Fruit fly (Drosophila melanogaster) whole organism, embryonic: ENCODE measurements around the gene tst.

Source experiments
- Antp ChIP-seq: fragments of 200-800 bp; sonication (Bioruptor generic); optimal IDR thresholded peaks from 3 replicates; lab custom pipeline; 2016; ENCODE audit warnings: missing biosample characterization, missing genetic modification characterization
- BtbVII ChIP-seq: fragments of 200-800 bp; sonication (Bioruptor generic); optimal IDR thresholded peaks from 3 replicates; lab custom pipeline; 2017; ENCODE audit warnings: missing biosample characterization, mild to moderate bottlenecking, missing genetic modification characterization
- CG10366 ChIP-seq: fragments of 200-800 bp; sonication (Bioruptor generic); IDR thresholded peaks from 2 replicates; pipeline ENCODE4 v1.3.6; 2022; ENCODE audit warnings: missing biosample characterization, missing genetic modification characterization
- CG10462 ChIP-seq: fragments of 200-800 bp; sonication (Bioruptor generic); optimal IDR thresholded peaks from 2 replicates; lab custom pipeline; 2016; ENCODE audit warnings: missing biosample characterization, missing genetic modification characterization
- CG10565 ChIP-seq: fragments of 200-800 bp; sonication (Bioruptor generic); optimal IDR thresholded peaks from 3 replicates; lab custom pipeline; 2016; ENCODE audit warnings: missing biosample characterization, mild to moderate bottlenecking, missing genetic modification characterization
- CG11504 ChIP-seq: fragments of 200-800 bp; sonication (Bioruptor generic); optimal IDR thresholded peaks from 3 replicates; lab custom pipeline; 2019; ENCODE audit warnings: missing biosample characterization, mild to moderate bottlenecking, missing genetic modification characterization, moderate library complexity
- CG12391 ChIP-seq: fragments of 200-800 bp; sonication (Bioruptor generic); optimal IDR thresholded peaks from 3 replicates; lab custom pipeline; 2018; ENCODE audit warnings: missing biosample characterization, mild to moderate bottlenecking, missing genetic modification characterization, moderate library complexity
- CG13775 ChIP-seq: fragments of 200-800 bp; sonication (Bioruptor generic); optimal IDR thresholded peaks from 3 replicates; lab custom pipeline; 2017; ENCODE audit warnings: missing biosample characterization, mild to moderate bottlenecking, missing genetic modification characterization
- CG14710 ChIP-seq: fragments of 200-800 bp; sonication (Bioruptor generic); optimal IDR thresholded peaks from 3 replicates; lab custom pipeline; 2019; ENCODE audit warnings: missing biosample characterization, mild to moderate bottlenecking, missing genetic modification characterization, moderate library complexity
- CG15514 ChIP-seq: fragments of 200-800 bp; sonication (Bioruptor generic); optimal IDR thresholded peaks from 3 replicates; lab custom pipeline; 2017; ENCODE audit warnings: missing biosample characterization, missing genetic modification characterization, mild to moderate bottlenecking, moderate library complexity, missing genetic modification reagents
- CG16815 ChIP-seq: fragments of 200-800 bp; sonication (Bioruptor generic); optimal IDR thresholded peaks from 3 replicates; lab custom pipeline; 2017; ENCODE audit warnings: missing biosample characterization, mild to moderate bottlenecking, missing genetic modification characterization
- CG2875 ChIP-seq: fragments of 200-800 bp; sonication (Bioruptor generic); optimal IDR thresholded peaks from 2 replicates; lab custom pipeline; 2017; ENCODE audit warnings: missing biosample characterization, mild to moderate bottlenecking, missing genetic modification characterization, missing genetic modification reagents
- CG30020 ChIP-seq: fragments of 200-800 bp; optimal IDR thresholded peaks from 2 replicates; lab custom pipeline; 2019; ENCODE audit warnings: missing biosample characterization, mild to moderate bottlenecking, missing genetic modification characterization, moderate library complexity
- CG34376 ChIP-seq: fragments of 200-800 bp; sonication (Bioruptor generic); optimal IDR thresholded peaks from 2 replicates; lab custom pipeline; 2018; ENCODE audit warnings: missing biosample characterization, mild to moderate bottlenecking, missing genetic modification characterization
- CG3995 ChIP-seq: fragments of 200-800 bp; sonication (Bioruptor generic); optimal IDR thresholded peaks from 3 replicates; lab custom pipeline; 2016; ENCODE audit warnings: missing biosample characterization, missing genetic modification characterization
- CG6654 ChIP-seq: fragments of 200-800 bp; sonication (Bioruptor generic); optimal IDR thresholded peaks from 2 replicates; lab custom pipeline; 2017; ENCODE audit warnings: missing biosample characterization, mild to moderate bottlenecking, missing genetic modification characterization
- CG6765 ChIP-seq: fragments of 200-800 bp; sonication (Bioruptor generic); optimal IDR thresholded peaks from 3 replicates; lab custom pipeline; 2017; ENCODE audit warnings: missing biosample characterization, mild to moderate bottlenecking, missing genetic modification characterization
- CG6813 ChIP-seq: fragments of 200-800 bp; sonication (Bioruptor generic); optimal IDR thresholded peaks from 2 replicates; lab custom pipeline; 2017; ENCODE audit warnings: missing biosample characterization, missing genetic modification characterization, mild to moderate bottlenecking, moderate library complexity, missing genetic modification reagents
- CG9876 ChIP-seq: fragments of 200-800 bp; sonication (Bioruptor generic); optimal IDR thresholded peaks from 2 replicates; lab custom pipeline; 2016; ENCODE audit warnings: missing biosample characterization, missing genetic modification characterization
- Dad ChIP-seq: fragments of 200-800 bp; sonication (Bioruptor generic); optimal IDR thresholded peaks from 3 replicates; lab custom pipeline; 2016; ENCODE audit warnings: missing biosample characterization, missing genetic modification characterization
- Dp ChIP-seq: fragments of 200-800 bp; sonication (Bioruptor generic); optimal IDR thresholded peaks from 2 replicates; lab custom pipeline; 2018; ENCODE audit warnings: missing biosample characterization, mild to moderate bottlenecking, missing genetic modification characterization, moderate library complexity
- Fer3 ChIP-seq: fragments of 200-800 bp; sonication (Bioruptor generic); optimal IDR thresholded peaks from 2 replicates; lab custom pipeline; 2018; ENCODE audit warnings: missing biosample characterization, mild to moderate bottlenecking, missing genetic modification characterization, moderate library complexity
- Hey ChIP-seq: fragments of 200-800 bp; sonication (Bioruptor generic); optimal IDR thresholded peaks from 3 replicates; lab custom pipeline; 2018; ENCODE audit warnings: missing biosample characterization, mild to moderate bottlenecking, missing genetic modification characterization
- HmgZ ChIP-seq: fragments of 200-800 bp; sonication (Bioruptor generic); optimal IDR thresholded peaks from 2 replicates; lab custom pipeline; 2018; ENCODE audit warnings: missing biosample characterization, mild to moderate bottlenecking, missing genetic modification characterization
- Hr78 ChIP-seq, 2 experiments: fragments of 200-800 bp in 1 of 2; fragments of >200 bp in 1 of 2; sonication (Bioruptor generic) in 1 of 2; optimal IDR thresholded peaks; 2 replicates each; lab custom pipeline; 2017 to 2019; ENCODE audit warnings: missing biosample characterization in 2 of 2, missing genetic modification characterization in 2 of 2, mild to moderate bottlenecking in 1 of 2, moderate library complexity in 1 of 2
- MESR4 ChIP-seq: fragments of 200-800 bp; sonication (Bioruptor generic); optimal IDR thresholded peaks from 2 replicates; lab custom pipeline; 2018; ENCODE audit warnings: missing biosample characterization, mild to moderate bottlenecking, missing genetic modification characterization, moderate library complexity
- Nf-YA ChIP-seq: fragments of 200-800 bp; sonication (Bioruptor generic); IDR thresholded peaks from 2 replicates; pipeline ENCODE4 v1.3.6; 2022; ENCODE audit warnings: missing biosample characterization, missing genetic modification characterization
- PHDP ChIP-seq: fragments of 200-800 bp; sonication (Bioruptor generic); optimal IDR thresholded peaks from 3 replicates; lab custom pipeline; 2018; ENCODE audit warnings: missing biosample characterization, mild to moderate bottlenecking, missing genetic modification characterization, moderate library complexity
- Ptx1 ChIP-seq: fragments of 200-800 bp; sonication (Bioruptor generic); IDR thresholded peaks from 2 replicates; pipeline ENCODE4 v1.3.6; 2022; ENCODE audit warnings: missing biosample characterization, missing genetic modification characterization
- Rx ChIP-seq: fragments of 200-800 bp; sonication (Bioruptor generic); IDR thresholded peaks from 2 replicates; pipeline ENCODE4 v1.3.6; 2022; ENCODE audit warnings: missing biosample characterization, missing genetic modification characterization
- Tbp ChIP-seq: fragments of >200 bp; optimal IDR thresholded peaks from 2 replicates; lab custom pipeline; 2018; ENCODE audit warnings: missing biosample characterization, missing genetic modification characterization
- bigmax ChIP-seq: fragments of 200-800 bp; sonication (Bioruptor generic); optimal IDR thresholded peaks from 2 replicates; lab custom pipeline; 2018; ENCODE audit warnings: missing biosample characterization, mild to moderate bottlenecking, missing genetic modification characterization
- btn ChIP-seq: fragments of 200-800 bp; sonication (Bioruptor generic); optimal IDR thresholded peaks from 2 replicates; lab custom pipeline; 2016; ENCODE audit warnings: missing biosample characterization, missing genetic modification characterization
- cad ChIP-seq: fragments of >200 bp; optimal IDR thresholded peaks from 2 replicates; lab custom pipeline; 2017; ENCODE audit warnings: missing biosample characterization, missing genetic modification characterization
- cato ChIP-seq: fragments of 200-800 bp; sonication (Bioruptor generic); optimal IDR thresholded peaks from 2 replicates; lab custom pipeline; 2016; ENCODE audit warnings: missing biosample characterization, missing genetic modification characterization, borderline replicate concordance
- caup ChIP-seq: fragments of 200-800 bp; sonication (Bioruptor generic); optimal IDR thresholded peaks from 3 replicates; lab custom pipeline; 2017; ENCODE audit warnings: missing biosample characterization, mild to moderate bottlenecking, missing genetic modification characterization, moderate library complexity; ENCODE audit not compliant: severe bottlenecking
- ftz-f1 ChIP-seq: fragments of 200-800 bp; sonication (Bioruptor generic); optimal IDR thresholded peaks from 2 replicates; lab custom pipeline; 2016; ENCODE audit warnings: missing biosample characterization, missing genetic modification characterization
- gsb-n ChIP-seq: fragments of 200-800 bp; sonication (Bioruptor generic); optimal IDR thresholded peaks from 3 replicates; lab custom pipeline; 2018; ENCODE audit warnings: missing biosample characterization, mild to moderate bottlenecking, missing genetic modification characterization
- gt ChIP-seq: fragments of 200-800 bp; sonication (Bioruptor generic); IDR thresholded peaks from 2 replicates; pipeline ENCODE4 v1.3.6; 2022; ENCODE audit warnings: missing biosample characterization, missing genetic modification characterization
- jumu ChIP-seq: fragments of 200-800 bp; sonication (Bioruptor generic); optimal IDR thresholded peaks from 3 replicates; lab custom pipeline; 2016; ENCODE audit warnings: missing biosample characterization, missing genetic modification characterization
- mam ChIP-seq: fragments of 200-800 bp; sonication (Bioruptor generic); optimal IDR thresholded peaks from 3 replicates; lab custom pipeline; 2016; ENCODE audit warnings: missing biosample characterization, missing genetic modification characterization
- otp ChIP-seq: fragments of 200-800 bp; sonication (Bioruptor generic); IDR thresholded peaks from 3 replicates; pipeline ENCODE4, ENCODE4 v1.3.6; 2022; ENCODE audit warnings: missing biosample characterization, missing genetic modification characterization
- p53 ChIP-seq: fragments of 200-800 bp; sonication (Bioruptor generic); optimal IDR thresholded peaks from 2 replicates; lab custom pipeline; 2016; ENCODE audit warnings: missing biosample characterization, missing genetic modification characterization
- rib ChIP-seq: fragments of 200-800 bp; sonication (Bioruptor generic); IDR thresholded peaks from 2 replicates; pipeline ENCODE4 v1.3.6; 2022; ENCODE audit warnings: missing biosample characterization, missing genetic modification characterization
- schlank ChIP-seq: fragments of 200-800 bp; sonication (Bioruptor generic); optimal IDR thresholded peaks from 2 replicates; lab custom pipeline; 2018; ENCODE audit warnings: missing biosample characterization, mild to moderate bottlenecking, missing genetic modification characterization
- sisA ChIP-seq: fragments of 200-800 bp; sonication (Bioruptor generic); IDR thresholded peaks from 2 replicates; pipeline ENCODE4 v1.3.6; 2022; ENCODE audit warnings: missing biosample characterization, missing genetic modification characterization
- ssp ChIP-seq: fragments of 200-800 bp; sonication (Bioruptor generic); IDR thresholded peaks from 2 replicates; pipeline ENCODE4 v1.3.6; 2022; ENCODE audit warnings: missing biosample characterization, missing genetic modification characterization
- sug ChIP-seq: fragments of 200-800 bp; optimal IDR thresholded peaks from 2 replicates; lab custom pipeline; 2019; ENCODE audit warnings: missing biosample characterization, mild to moderate bottlenecking, missing genetic modification characterization, moderate library complexity
- yki ChIP-seq: fragments of >200 bp; optimal IDR thresholded peaks from 3 replicates; lab custom pipeline; 2018
- zfh2 ChIP-seq: fragments of 200-800 bp; sonication (Bioruptor generic); optimal IDR thresholded peaks from 2 replicates; lab custom pipeline; 2016; ENCODE audit warnings: missing biosample characterization, missing genetic modification characterization

Gene tst

DNA sequence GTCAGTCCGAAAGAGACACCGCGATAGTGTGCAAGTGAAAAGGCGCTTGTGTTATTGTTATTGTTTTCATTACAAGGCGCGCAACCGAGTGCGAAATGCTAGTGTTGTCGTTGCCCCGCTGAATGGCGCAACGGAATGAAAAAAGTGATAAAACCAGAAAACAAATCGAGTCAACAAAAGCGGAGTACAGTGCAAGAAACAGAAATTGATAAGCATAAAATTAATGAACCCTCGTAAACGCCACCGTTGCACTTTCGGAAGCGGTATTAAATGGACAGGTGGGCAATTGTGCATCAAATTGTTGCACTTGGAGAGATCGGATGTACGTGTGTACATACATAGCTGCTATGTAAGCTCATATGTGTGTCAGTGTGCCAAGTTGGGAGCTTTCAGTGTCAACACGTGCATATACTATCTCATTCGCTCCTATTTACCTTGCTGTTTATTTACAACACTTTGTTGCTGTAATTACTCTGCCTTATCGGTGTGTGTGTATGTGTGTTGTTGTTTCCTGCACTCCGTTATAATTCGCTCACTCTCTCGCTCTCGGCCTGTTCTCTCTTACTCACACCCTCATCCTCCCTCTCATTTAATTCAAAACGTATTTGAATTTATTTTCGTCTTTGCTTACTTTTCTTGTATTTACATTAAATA is 49.2 kb downstream of the tst start (continued):
- TF ChIP-seq Rx (GFP tag; lab: Robert Waterston, UW) (no peak; the same call in 1 of the 2 replicates), Tbp (GFP tag; lab: Kevin White, UChicago) (no peak), p53 (GFP tag; lab: Kevin White, UChicago) (peak; percentile 61), Dad (GFP tag; lab: Kevin White, UChicago) (no peak), HmgZ (tag; lab: Kevin White, UChicago) (peak; percentile 15), Hey (tag; lab: Kevin White, UChicago) (peak; percentile 47), Fer3 (tag; lab: Kevin White, UChicago) (no peak), CG6654 (no peak), gt (no peak), CG3995 (GFP tag; lab: Kevin White, UChicago) (no peak), caup (GFP tag; lab: Kevin White, UChicago) (peak; percentile 27), CG11504 (tag; lab: Kevin White, UChicago) (peak; percentile 73), Dp (no peak), zfh2 (GFP tag; lab: Kevin White, UChicago) (no peak), CG30020 (tag; lab: Kevin White, UChicago) (no peak), mam (GFP tag; lab: Kevin White, UChicago) (no peak), yki (lab: Kevin White, UChicago) (no peak), btn (GFP tag; lab: Kevin White, UChicago) (no peak), CG2875 (peak; percentile 68), Hr78 (GFP tag; optimal IDR thresholded peaks at IDR 0.05; lab: Kevin White, UChicago) (no peak), gsb-n (tag; lab: Kevin White, UChicago) (peak; percentile 54), PHDP (tag; lab: Kevin White, UChicago) (peak; percentile 19), CG6765 (GFP tag; lab: Kevin White, UChicago) (peak; percentile 65), rib (peak; percentile 3; the same call in 1 of the 2 replicates), BtbVII (GFP tag; lab: Kevin White, UChicago) (no peak), CG34376 (peak; percentile 88), ftz-f1 (GFP tag; lab: Kevin White, UChicago) (no peak), sisA (GFP tag; lab: Robert Waterston, UW) (no peak), schlank (tag; lab: Kevin White, UChicago) (peak; percentile 32), MESR4 (no peak), cad (GFP tag; lab: Kevin White, UChicago) (no peak), CG10462 (GFP tag; lab: Kevin White, UChicago) (peak; percentile 21), CG13775 (no peak), CG12391 (no peak), CG14710 (peak; percentile 20), CG15514 (GFP tag; lab: Kevin White, UChicago) (peak; percentile 11), otp (GFP tag; lab: Robert Waterston, UW) (peak; percentile 75; the same call in 2 of the 3 replicates), CG16815 (GFP tag; lab: Kevin White, UChicago) (no peak), Antp (GFP tag; lab: Kevin White, UChicago) (no peak), bigmax (GFP tag; lab: Kevin White, UChicago) (peak; percentile 26), Ptx1 (GFP tag; lab: Robert Waterston, UW) (peak; percentile 17; the same call in 1 of the 2 replicates), CG10565 (GFP tag; lab: Kevin White, UChicago) (no peak), Nf-YA (peak; percentile 86), jumu (GFP tag; lab: Kevin White, UChicago) (peak; percentile 7), CG9876 (GFP tag; lab: Kevin White, UChicago) (peak; percentile 25), sug (tag; lab: Kevin White, UChicago) (peak; percentile 17), ssp (GFP tag; lab: Robert Waterston, UW) (no peak), CG6813 (GFP tag; lab: Kevin White, UChicago) (peak; percentile 78), CG10366 (GFP tag; lab: Robert Waterston, UW) (no peak), cato (no peak)
